Fruit fly (Drosophila melanogaster) whole organism, wandering third instar larva: ENCODE measurements around the gene Ugt35B1.

Experiments
- Abd-B ChIP-seq: fragments of >200 bp; optimal IDR thresholded peaks from 2 replicates; lab custom pipeline; 2017; ENCODE audit warnings: missing biosample characterization, missing genetic modification characterization
- CG9705 ChIP-seq: fragments of 200-800 bp; sonication (Bioruptor generic); optimal IDR thresholded peaks from 2 replicates; lab custom pipeline; 2018; ENCODE audit warnings: missing biosample characterization, mild to moderate bottlenecking, missing genetic modification characterization
- CrebA ChIP-seq: fragments of 200-800 bp; sonication (Bioruptor generic); optimal IDR thresholded peaks from 2 replicates; lab custom pipeline; 2016; ENCODE audit warnings: missing biosample characterization, mild to moderate bottlenecking, missing genetic modification characterization, borderline replicate concordance
- Dfd ChIP-seq: fragments of >200 bp; optimal IDR thresholded peaks from 2 replicates; lab custom pipeline; 2017; ENCODE audit warnings: missing biosample characterization, missing genetic modification characterization
- Dif ChIP-seq: fragments of 200-275, 200-300 bp; sonication (Bioruptor generic); optimal IDR thresholded peaks from 2 replicates; lab custom pipeline; 2018; ENCODE audit warnings: missing biosample characterization, missing genetic modification characterization; ENCODE audit not compliant: partially characterized antibody
- GATAd ChIP-seq: sonication (Bioruptor generic); optimal IDR thresholded peaks from 2 replicates; lab custom pipeline; 2016; ENCODE audit warnings: missing biosample characterization, missing genetic modification characterization
- HLH106 ChIP-seq: fragments of 200-800 bp; optimal IDR thresholded peaks from 3 replicates; lab custom pipeline; 2019; ENCODE audit warnings: missing biosample characterization, mild to moderate bottlenecking, missing genetic modification characterization, moderate library complexity
- Hnf4 ChIP-seq: fragments of 200-800 bp; sonication (Bioruptor generic); optimal IDR thresholded peaks from 2 replicates; lab custom pipeline; 2016; ENCODE audit warnings: missing biosample characterization, mild to moderate bottlenecking, missing genetic modification characterization
- Hr83 ChIP-seq: fragments of 200-300 bp; sonication (Bioruptor generic); optimal IDR thresholded peaks from 2 replicates; lab custom pipeline; 2016; ENCODE audit warnings: missing biosample characterization, mild to moderate bottlenecking, missing genetic modification characterization, moderate library complexity; ENCODE audit not compliant: poor library complexity, severe bottlenecking
- Jra ChIP-seq: sonication (Bioruptor generic); optimal IDR thresholded peaks from 2 replicates; lab custom pipeline; 2016; ENCODE audit warnings: missing biosample characterization, missing genetic modification characterization
- Mio ChIP-seq: sonication (Bioruptor generic); optimal IDR thresholded peaks from 2 replicates; lab custom pipeline; 2016; ENCODE audit warnings: missing biosample characterization, missing genetic modification characterization
- Myc ChIP-seq: fragments of >200 bp; optimal IDR thresholded peaks from 2 replicates; lab custom pipeline; 2017
- OdsH ChIP-seq: fragments of 200-800 bp; sonication (Bioruptor generic); optimal IDR thresholded peaks from 2 replicates; lab custom pipeline; 2016; ENCODE audit warnings: missing biosample characterization, mild to moderate bottlenecking, missing genetic modification characterization
- Rel ChIP-seq, 2 experiments: fragments of 200-800 bp; sonication (Bioruptor generic) in 1 of 2; optimal IDR thresholded peaks; 2 replicates in 1 of 2; 3 replicates in 1 of 2; lab custom pipeline; 2016 to 2019; ENCODE audit warnings: mild to moderate bottlenecking in 2 of 2, missing biosample characterization in 2 of 2, missing genetic modification characterization in 2 of 2, moderate library complexity in 1 of 2
- Sp1 ChIP-seq: fragments of 200-800 bp; sonication (Bioruptor generic); optimal IDR thresholded peaks from 3 replicates; lab custom pipeline; 2019; ENCODE audit warnings: missing biosample characterization, mild to moderate bottlenecking, missing genetic modification characterization, moderate library complexity
- Vsx2 ChIP-seq: fragments of 200-300, 225-300 bp; sonication (Bioruptor generic); optimal IDR thresholded peaks from 2 replicates; lab custom pipeline; 2018; ENCODE audit warnings: missing biosample characterization, missing genetic modification characterization; ENCODE audit not compliant: partially characterized antibody
- br ChIP-seq: fragments of 200-800 bp; sonication (Bioruptor generic); optimal IDR thresholded peaks from 2 replicates; lab custom pipeline; 2016; ENCODE audit warnings: missing biosample characterization, missing genetic modification characterization
- brk ChIP-seq: fragments of 200-800 bp; sonication (Bioruptor generic); optimal IDR thresholded peaks from 2 replicates; lab custom pipeline; 2016; ENCODE audit warnings: missing biosample characterization, mild to moderate bottlenecking, missing genetic modification characterization
- dl ChIP-seq, 2 experiments: fragments of 175-275, 200-275 bp in 1 of 2; fragments of 200-275 bp in 1 of 2; sonication (Bioruptor generic); optimal IDR thresholded peaks; lab custom pipeline; 2018; ENCODE audit warnings: mild to moderate bottlenecking in 2 of 2, missing biosample characterization in 2 of 2, missing genetic modification characterization in 2 of 2, moderate library complexity in 2 of 2; ENCODE audit not compliant: partially characterized antibody in 2 of 2, insufficient read depth in 1 of 2
- dmrt93B ChIP-seq: fragments of 200-800 bp; sonication (Bioruptor generic); optimal IDR thresholded peaks from 2 replicates; lab custom pipeline; 2018; ENCODE audit warnings: missing biosample characterization, mild to moderate bottlenecking, missing genetic modification characterization
- dsf ChIP-seq: sonication (Bioruptor generic); optimal IDR thresholded peaks from 2 replicates; lab custom pipeline; 2016; ENCODE audit warnings: missing biosample characterization, missing genetic modification characterization, borderline replicate concordance
- ey ChIP-seq: fragments of 200-800 bp; sonication (Bioruptor generic); optimal IDR thresholded peaks from 2 replicates; lab custom pipeline; 2016; ENCODE audit warnings: missing biosample characterization, missing genetic modification characterization
- foxo ChIP-seq, 2 experiments: fragments of 200-800 bp; sonication (Bioruptor generic); optimal IDR thresholded peaks; 2 replicates in 1 of 2; 3 replicates in 1 of 2; lab custom pipeline; 2016 to 2017; ENCODE audit warnings: missing biosample characterization in 2 of 2, missing genetic modification characterization in 2 of 2
- fru ChIP-seq: fragments of 200-800 bp; sonication (Bioruptor generic); optimal IDR thresholded peaks from 3 replicates; lab custom pipeline; 2016; ENCODE audit warnings: missing biosample characterization, mild to moderate bottlenecking, missing genetic modification characterization
- h ChIP-seq: fragments of 200-800 bp; sonication (Bioruptor generic); optimal IDR thresholded peaks from 3 replicates; lab custom pipeline; 2016; ENCODE audit warnings: missing biosample characterization, mild to moderate bottlenecking, missing genetic modification characterization
- lola ChIP-seq: fragments of >200 bp; optimal IDR thresholded peaks from 2 replicates; lab custom pipeline; 2017; ENCODE audit warnings: missing biosample characterization, missing genetic modification characterization
- pan ChIP-seq: fragments of >200 bp; optimal IDR thresholded peaks from 2 replicates; lab custom pipeline; 2017
- psq ChIP-seq: fragments of 200-800 bp; sonication (Bioruptor generic); optimal IDR thresholded peaks from 3 replicates; lab custom pipeline; 2017; ENCODE audit warnings: missing biosample characterization, mild to moderate bottlenecking, missing genetic modification characterization, moderate library complexity
- rgr ChIP-seq: fragments of 200-800 bp; sonication (Bioruptor generic); optimal IDR thresholded peaks from 3 replicates; lab custom pipeline; 2016; ENCODE audit warnings: missing biosample characterization, mild to moderate bottlenecking, missing genetic modification characterization
- sage ChIP-seq: fragments of 200-800 bp; sonication (Bioruptor generic); optimal IDR thresholded peaks from 2 replicates; lab custom pipeline; 2016; ENCODE audit warnings: missing biosample characterization, mild to moderate bottlenecking, missing genetic modification characterization
- sv ChIP-seq: fragments of 200-800 bp; sonication (Bioruptor generic); optimal IDR thresholded peaks from 3 replicates; lab custom pipeline; 2016; ENCODE audit warnings: missing biosample characterization, missing genetic modification characterization
- tai ChIP-seq: sonication (Bioruptor generic); optimal IDR thresholded peaks from 2 replicates; lab custom pipeline; 2016; ENCODE audit warnings: missing biosample characterization, missing genetic modification characterization
- usp ChIP-seq: fragments of >200 bp; optimal IDR thresholded peaks from 2 replicates; lab custom pipeline; 2017; ENCODE audit warnings: missing biosample characterization, missing genetic modification characterization
- woc ChIP-seq: sonication (Bioruptor generic); optimal IDR thresholded peaks from 2 replicates; lab custom pipeline; 2016; ENCODE audit warnings: missing biosample characterization, mild to moderate bottlenecking, missing genetic modification characterization

Ugt35B1 gene

dm6 chr3R:11199227-11199835, 29.3 kb upstream of the Ugt35B1 start:
- no peak for TF ChIP-seq Mio (GFP tag; lab: Kevin White, UChicago)
- no peak for TF ChIP-seq sage (GFP tag; lab: Kevin White, UChicago)
- TF ChIP-seq Jra (GFP tag; lab: Kevin White, UChicago), result no peak
- no peak for TF ChIP-seq woc (GFP tag; lab: Kevin White, UChicago)
- no peak for TF ChIP-seq Myc (lab: Kevin White, UChicago)
- TF ChIP-seq usp (GFP tag; lab: Kevin White, UChicago), result no peak
- no peak for TF ChIP-seq GATAd (GFP tag; lab: Kevin White, UChicago)
- no peak for TF ChIP-seq Rel (GFP tag; optimal IDR thresholded peaks at IDR 0.05; lab: Kevin White, UChicago)
- TF ChIP-seq Rel (tag; optimal IDR thresholded peaks at IDR 0.05; lab: Kevin White, UChicago), result peak; percentile 47
- no peak for TF ChIP-seq brk (GFP tag; lab: Kevin White, UChicago)
- TF ChIP-seq h (GFP tag; lab: Kevin White, UChicago), result peak; percentile 36
- no peak for TF ChIP-seq Hr83
- TF ChIP-seq dmrt93B (GFP tag; lab: Kevin White, UChicago), result no peak

- no peak for TF ChIP-seq Sp1
- TF ChIP-seq dl (GFP tag; optimal IDR thresholded peaks at IDR 0.05; lab: Kevin White, UChicago; ENCODE audit: insufficient read depth in 1 of 2, partially characterized antibody in 2 of 2), result peak; percentile 12 to 53
- peak; percentile 21 for TF ChIP-seq rgr (GFP tag; lab: Kevin White, UChicago)
- no peak for TF ChIP-seq sage (GFP tag; lab: Kevin White, UChicago)
- TF ChIP-seq Hnf4 (GFP tag; lab: Kevin White, UChicago), result peak; percentile 5
- TF ChIP-seq br, result peak; percentile 38
- TF ChIP-seq h (GFP tag; lab: Kevin White, UChicago), result peak; percentile 29
- TF ChIP-seq Vsx2 (GFP tag; lab: Kevin White, UChicago), result peak; percentile 8
- peak; percentile 79 for TF ChIP-seq woc (GFP tag; lab: Kevin White, UChicago)
- no peak for TF ChIP-seq Rel (GFP tag; optimal IDR thresholded peaks at IDR 0.05; lab: Kevin White, UChicago)
- TF ChIP-seq Rel (tag; optimal IDR thresholded peaks at IDR 0.05; lab: Kevin White, UChicago), result peak; percentile 75
- TF ChIP-seq Dif (GFP tag; lab: Kevin White, UChicago), result peak; percentile 19
- TF ChIP-seq foxo (GFP tag; optimal IDR thresholded peaks at IDR 0.05; lab: Kevin White, UChicago), result peak in 1 of 2 experiments; percentile 9
- TF ChIP-seq Myc (lab: Kevin White, UChicago), result no peak
- TF ChIP-seq usp (GFP tag; lab: Kevin White, UChicago), result no peak
- TF ChIP-seq psq, result peak; percentile 48
- TF ChIP-seq OdsH, result no peak
- TF ChIP-seq HLH106 (tag; lab: Kevin White, UChicago), result peak; percentile 21
- peak; percentile 84 for TF ChIP-seq CrebA (GFP tag; lab: Kevin White, UChicago)
Measured at dm6 chr3R:11198062-11198472, 28.0 kb upstream of the Ugt35B1 start.

dm6 chr3R:11197389-11197716, 27.3 kb upstream of the Ugt35B1 start, which contains the start of gene cu:
cu (plus strand) TSS chr3R:11197592.
- TF ChIP-seq Dfd (GFP tag; lab: Kevin White, UChicago) (no peak), h (GFP tag; lab: Kevin White, UChicago) (no peak), sv (GFP tag; lab: Kevin White, UChicago) (peak; percentile 32), brk (GFP tag; lab: Kevin White, UChicago) (peak; percentile 60), Hr83 (no peak), Sp1 (no peak), dl (GFP tag; optimal IDR thresholded peaks at IDR 0.05; lab: Kevin White, UChicago; ENCODE audit: insufficient read depth in 1 of 2, partially characterized antibody in 2 of 2) (peak; percentile 76 to 82), Dif (GFP tag; lab: Kevin White, UChicago) (peak; percentile 62), dsf (GFP tag; lab: Kevin White, UChicago) (no peak), CrebA (GFP tag; lab: Kevin White, UChicago) (no peak), Abd-B (GFP tag; lab: Kevin White, UChicago) (no peak), Vsx2 (GFP tag; lab: Kevin White, UChicago) (peak; percentile 12), Jra (GFP tag; lab: Kevin White, UChicago) (peak; percentile 86)

dm6 chr3R:11196648-11197388, 26.8 kb upstream of the Ugt35B1 start:
- TF ChIP-seq psq (peak; percentile 98), pan (lab: Kevin White, UChicago) (no peak), sage (GFP tag; lab: Kevin White, UChicago) (peak; percentile 72), brk (GFP tag; lab: Kevin White, UChicago) (peak; percentile 88), lola (GFP tag; lab: Kevin White, UChicago) (no peak), foxo (GFP tag; optimal IDR thresholded peaks at IDR 0.05; lab: Kevin White, UChicago) (peak in 1 of 2 experiments; percentile 96), dmrt93B (GFP tag; lab: Kevin White, UChicago) (peak; percentile 98), Hr83 (no peak), dl (GFP tag; optimal IDR thresholded peaks at IDR 0.05; lab: Kevin White, UChicago; ENCODE audit: insufficient read depth in 1 of 2, partially characterized antibody in 2 of 2) (no peak), Sp1 (peak; percentile 99), Dif (GFP tag; lab: Kevin White, UChicago) (peak; percentile 4), tai (peak; percentile 73), OdsH (peak; percentile 96), Myc (lab: Kevin White, UChicago) (no peak), fru (GFP tag; lab: Kevin White, UChicago) (peak; percentile 96), Hnf4 (GFP tag; lab: Kevin White, UChicago) (peak; percentile 72), CrebA (GFP tag; lab: Kevin White, UChicago) (no peak), Dfd (GFP tag; lab: Kevin White, UChicago) (peak; percentile 99), CG9705 (peak; percentile 94), GATAd (GFP tag; lab: Kevin White, UChicago) (peak; percentile 64), Rel (GFP tag; optimal IDR thresholded peaks at IDR 0.05; lab: Kevin White, UChicago) (peak; percentile 73), Rel (tag; optimal IDR thresholded peaks at IDR 0.05; lab: Kevin White, UChicago) (peak; percentile 65), br (peak; percentile 90), ey (peak; percentile 90), woc (GFP tag; lab: Kevin White, UChicago) (peak; percentile 92), sv (GFP tag; lab: Kevin White, UChicago) (peak; percentile 95)
